Worm (Caenorhabditis elegans): ENCODE results near the gene C01F6.14.

DNA sequence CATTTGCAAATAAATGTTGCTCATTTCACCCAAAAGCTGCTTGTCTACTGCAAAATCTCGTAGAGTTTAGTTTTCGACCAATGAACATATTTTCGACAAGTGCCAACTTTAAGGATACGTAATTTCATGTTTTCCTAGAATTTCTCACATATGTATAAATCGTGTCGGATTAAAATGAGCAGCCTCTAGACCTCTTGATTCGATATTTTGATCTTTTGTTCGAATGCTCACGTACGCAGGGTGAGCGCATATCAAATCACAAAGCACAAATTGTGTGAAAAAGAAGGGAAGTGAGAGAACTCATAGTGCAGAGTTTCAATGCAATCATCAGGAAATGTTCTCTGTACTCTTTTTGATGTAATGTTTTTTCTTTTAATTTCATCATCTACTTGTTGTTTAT, 40.4 kb downstream of the C01F6.14 start:
- no peak for TF ChIP-seq pha-4 (tag; optimal IDR thresholded peaks at IDR 0.05)
- TF ChIP-seq nhr-12 (tag; optimal IDR thresholded peaks at IDR 0.05), result no peak
- TF ChIP-seq lin-13 (tag; optimal IDR thresholded peaks at IDR 0.05), result no peak
- no peak for TF ChIP-seq mep-1 (tag; optimal IDR thresholded peaks at IDR 0.05)
- TF ChIP-seq hlh-1 (tag; optimal IDR thresholded peaks at IDR 0.05), result no peak
